Worm (Caenorhabditis elegans): Measurements from ENCODE around the gene gex-2.
A peak's percentile ranks its signal among the peaks of the same experiment; 100 is the strongest.

The gex-2 gene

ce11 chrIV:554005-554404 is 18.6 kb upstream of the gex-2 start:
- TF ChIP-seq tbx-37 (GFP tag; conservative IDR thresholded peaks at IDR 0.05) (no peak), hmg-4 (GFP tag; optimal IDR thresholded peaks at IDR 0.05) (no peak), aly-1 (tag; optimal IDR thresholded peaks at IDR 0.05) (no peak), F13C5.2 (tag; optimal IDR thresholded peaks at IDR 0.05) (no peak), flt-1 (GFP tag; IDR thresholded peaks at IDR 0.05) (no peak)

ce11 chrIV:558735-559284 is 13.8 kb upstream of the gex-2 start, which contains the start of gene efn-4:
TSS of gene efn-4 (plus strand) at chrIV:559234.
- TF ChIP-seq ceh-36 (tag; optimal IDR thresholded peaks at IDR 0.05) = no peak
- no peak for TF ChIP-seq sea-1 (GFP tag; conservative IDR thresholded peaks at IDR 0.05)
- TF ChIP-seq hmg-4 (GFP tag; optimal IDR thresholded peaks at IDR 0.05) = peak; percentile 19
- TF ChIP-seq F13C5.2 (tag; optimal IDR thresholded peaks at IDR 0.05) = peak; percentile 9
- no peak for TF ChIP-seq hnd-1 (tag; optimal IDR thresholded peaks at IDR 0.05)

DNA sequence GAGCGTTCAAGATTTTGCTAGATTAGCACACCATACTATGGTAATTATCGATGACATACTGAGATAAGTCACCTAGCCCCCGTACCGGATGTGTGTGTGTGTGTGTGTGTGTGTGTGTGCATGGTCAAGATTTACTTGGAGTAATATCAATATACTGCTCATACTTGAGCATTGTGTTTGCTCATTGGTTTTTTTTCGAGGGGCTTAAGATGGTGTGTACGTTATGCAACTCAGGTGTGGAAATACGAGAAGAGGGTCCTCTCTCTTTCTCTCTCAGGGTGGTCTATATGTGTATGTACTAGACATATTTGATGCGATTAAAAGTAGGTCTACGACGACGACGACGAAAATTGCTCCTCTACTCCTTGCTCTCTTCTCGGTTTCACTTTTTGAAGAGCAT is 12.3 kb upstream of the gex-2 start:
- TF ChIP-seq ceh-36 (tag; optimal IDR thresholded peaks at IDR 0.05) (peak; percentile 12), ets-7 (tag; optimal IDR thresholded peaks at IDR 0.05) (peak; percentile 23), tra-4 (tag; optimal IDR thresholded peaks at IDR 0.05) (no peak), hmg-4 (GFP tag; optimal IDR thresholded peaks at IDR 0.05) (no peak), hmbx-1 (tag; optimal IDR thresholded peaks at IDR 0.05) (no peak)

DNA sequence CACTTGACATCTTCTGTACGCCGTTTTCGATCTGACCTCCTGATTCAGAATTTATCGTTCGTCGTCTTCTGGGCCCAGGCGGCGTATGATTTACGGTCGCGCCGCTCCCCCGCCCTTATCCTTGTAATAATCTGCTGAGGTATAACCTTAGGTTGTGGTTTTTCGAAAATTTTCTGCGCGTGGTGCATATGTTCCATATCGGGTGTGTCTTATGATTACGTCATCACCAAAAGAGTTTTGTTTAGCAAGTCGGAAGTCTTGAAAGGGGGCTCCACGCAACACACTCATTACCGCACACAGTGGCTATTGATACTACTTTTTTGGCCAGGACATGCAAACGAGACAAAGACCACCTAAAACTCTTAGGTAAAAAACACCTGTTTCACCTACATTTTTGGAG is 11.8 kb upstream of the gex-2 start:
- TF ChIP-seq tbx-37 (GFP tag; conservative IDR thresholded peaks at IDR 0.05) = no peak
- TF ChIP-seq ceh-36 (tag; optimal IDR thresholded peaks at IDR 0.05) = no peak
- no peak for TF ChIP-seq hmbx-1 (tag; optimal IDR thresholded peaks at IDR 0.05)
- TF ChIP-seq ets-7 (tag; optimal IDR thresholded peaks at IDR 0.05) = no peak
- TF ChIP-seq tra-4 (tag; optimal IDR thresholded peaks at IDR 0.05) = no peak
- no peak for TF ChIP-seq ama-1 (optimal IDR thresholded peaks at IDR 0.05)
- no peak for TF ChIP-seq aly-1 (tag; optimal IDR thresholded peaks at IDR 0.05)
- TF ChIP-seq tbx-11 (GFP tag; IDR thresholded peaks at IDR 0.05) = no peak
- no peak for TF ChIP-seq sea-1 (GFP tag; conservative IDR thresholded peaks at IDR 0.05)
- TF ChIP-seq F13C5.2 (tag; optimal IDR thresholded peaks at IDR 0.05) = no peak
- no peak for TF ChIP-seq flt-1 (GFP tag; IDR thresholded peaks at IDR 0.05)
- no peak for TF ChIP-seq B0310.2 (tag; optimal IDR thresholded peaks at IDR 0.05)
- TF ChIP-seq hmg-4 (GFP tag; optimal IDR thresholded peaks at IDR 0.05) = no peak
- TF ChIP-seq pes-1 (GFP tag; IDR thresholded peaks at IDR 0.05) = no peak
- TF ChIP-seq ceh-13 (GFP tag; optimal IDR thresholded peaks at IDR 0.05) = no peak
- TF ChIP-seq hnd-1 (tag; optimal IDR thresholded peaks at IDR 0.05) = no peak
- no peak for TF ChIP-seq scrt-1 (GFP tag; IDR thresholded peaks at IDR 0.05)

DNA sequence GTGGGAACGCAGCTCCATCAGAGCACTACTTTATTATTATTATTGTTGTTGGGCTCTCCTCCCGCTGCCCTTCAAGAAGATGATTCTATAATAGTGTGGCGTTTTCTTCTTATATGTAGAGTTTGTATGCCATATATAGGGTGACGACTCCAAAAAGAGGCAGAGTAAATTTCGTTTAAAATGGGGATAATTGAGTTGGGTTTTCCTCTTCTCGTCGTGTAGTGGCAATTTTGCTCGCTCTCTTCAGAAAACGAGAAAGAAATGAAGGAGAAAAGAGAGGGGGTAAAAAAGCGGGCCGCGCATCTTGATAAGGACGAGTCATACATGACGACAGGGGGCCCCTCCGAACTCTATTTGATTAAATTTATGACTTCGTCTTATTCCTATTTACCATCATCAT is 9.2 kb upstream of the gex-2 start:
- TF ChIP-seq B0310.2 (tag; optimal IDR thresholded peaks at IDR 0.05) (no peak), hmg-4 (GFP tag; optimal IDR thresholded peaks at IDR 0.05) (no peak), ets-7 (tag; optimal IDR thresholded peaks at IDR 0.05) (no peak), scrt-1 (GFP tag; IDR thresholded peaks at IDR 0.05) (no peak), tra-4 (tag; optimal IDR thresholded peaks at IDR 0.05) (no peak), hnd-1 (tag; optimal IDR thresholded peaks at IDR 0.05) (no peak), tbx-11 (GFP tag; IDR thresholded peaks at IDR 0.05) (no peak), hmbx-1 (tag; optimal IDR thresholded peaks at IDR 0.05) (no peak), F13C5.2 (tag; optimal IDR thresholded peaks at IDR 0.05) (no peak), ama-1 (optimal IDR thresholded peaks at IDR 0.05) (no peak), flt-1 (GFP tag; IDR thresholded peaks at IDR 0.05) (no peak)

ce11 chrIV:564000-564399 is 8.6 kb upstream of the gex-2 start:
- TF ChIP-seq aly-1 (tag; optimal IDR thresholded peaks at IDR 0.05) = no peak
- TF ChIP-seq tbx-37 (GFP tag; conservative IDR thresholded peaks at IDR 0.05) = 0 out of 2 replicates have a peak, but pooled peaks have one; percentile 15
- TF ChIP-seq pes-1 (GFP tag; IDR thresholded peaks at IDR 0.05) = peak; percentile 13; the same call in 1 of the 2 replicates

DNA sequence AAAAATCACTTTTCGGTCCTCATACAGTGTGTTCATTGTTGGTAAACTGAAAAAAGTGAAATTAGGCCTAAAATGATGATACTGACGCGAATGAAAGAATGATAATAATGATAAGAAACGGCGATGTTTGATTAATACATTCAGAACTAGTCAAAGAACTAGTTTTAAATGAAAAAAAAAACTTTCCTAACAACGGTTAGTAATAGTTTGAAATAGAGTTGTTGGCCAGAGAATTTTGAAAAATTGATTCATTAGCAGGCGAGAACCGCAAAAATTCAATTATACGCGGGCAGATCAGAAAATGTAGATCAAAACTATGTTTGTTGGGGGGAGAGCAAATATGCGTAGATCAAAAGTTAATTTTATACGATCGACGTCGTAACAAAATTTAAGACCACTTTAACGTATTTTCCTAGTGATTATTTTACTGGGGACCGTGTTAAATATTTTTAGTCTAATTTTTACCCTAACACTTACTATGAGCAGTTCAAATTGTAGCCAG is 1.7 kb upstream of the gex-2 start, which contains the start of gene F56A11.5:
Gene F56A11.5 (minus strand): TSS at position 51 of the 502 bp plus-strand sequence.
- TF ChIP-seq scrt-1 (GFP tag; IDR thresholded peaks at IDR 0.05) (no peak), tbx-37 (GFP tag; conservative IDR thresholded peaks at IDR 0.05) (no peak)

DNA sequence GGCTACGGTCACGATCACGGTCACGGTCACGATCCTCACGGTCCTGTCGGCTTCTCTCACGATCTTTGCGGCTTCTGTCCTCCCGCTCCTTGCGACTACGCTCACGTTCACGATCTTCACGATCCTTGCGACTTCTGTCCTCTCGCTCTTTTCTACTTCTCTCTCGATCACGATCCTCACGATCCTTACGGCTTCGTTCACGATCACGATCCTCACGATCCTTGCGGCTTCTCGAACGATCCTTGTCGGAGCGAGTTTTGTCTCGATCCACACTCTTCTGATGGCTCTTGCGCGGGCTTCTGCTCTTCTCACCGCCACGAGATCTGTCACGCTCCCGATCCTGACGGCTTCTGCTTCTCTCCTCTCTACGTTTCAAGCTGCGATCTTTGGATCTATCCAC is 7.9 kb downstream of the gex-2 start:
- TF ChIP-seq hmbx-1 (tag; optimal IDR thresholded peaks at IDR 0.05) = no peak
- TF ChIP-seq tra-4 (tag; optimal IDR thresholded peaks at IDR 0.05) = no peak
- no peak for TF ChIP-seq aly-1 (tag; optimal IDR thresholded peaks at IDR 0.05)
- no peak for TF ChIP-seq ets-7 (tag; optimal IDR thresholded peaks at IDR 0.05)
- TF ChIP-seq ceh-13 (GFP tag; optimal IDR thresholded peaks at IDR 0.05) = no peak
- TF ChIP-seq flt-1 (GFP tag; IDR thresholded peaks at IDR 0.05) = no peak
- TF ChIP-seq sea-1 (GFP tag; conservative IDR thresholded peaks at IDR 0.05) = no peak
- no peak for TF ChIP-seq pes-1 (GFP tag; IDR thresholded peaks at IDR 0.05)
- no peak for TF ChIP-seq hnd-1 (tag; optimal IDR thresholded peaks at IDR 0.05)
- TF ChIP-seq tbx-37 (GFP tag; conservative IDR thresholded peaks at IDR 0.05) = no peak
- no peak for TF ChIP-seq scrt-1 (GFP tag; IDR thresholded peaks at IDR 0.05)
- TF ChIP-seq tbx-11 (GFP tag; IDR thresholded peaks at IDR 0.05) = no peak
- TF ChIP-seq hmg-4 (GFP tag; optimal IDR thresholded peaks at IDR 0.05) = no peak
- no peak for TF ChIP-seq F13C5.2 (tag; optimal IDR thresholded peaks at IDR 0.05)
- TF ChIP-seq ceh-36 (tag; optimal IDR thresholded peaks at IDR 0.05) = no peak

DNA sequence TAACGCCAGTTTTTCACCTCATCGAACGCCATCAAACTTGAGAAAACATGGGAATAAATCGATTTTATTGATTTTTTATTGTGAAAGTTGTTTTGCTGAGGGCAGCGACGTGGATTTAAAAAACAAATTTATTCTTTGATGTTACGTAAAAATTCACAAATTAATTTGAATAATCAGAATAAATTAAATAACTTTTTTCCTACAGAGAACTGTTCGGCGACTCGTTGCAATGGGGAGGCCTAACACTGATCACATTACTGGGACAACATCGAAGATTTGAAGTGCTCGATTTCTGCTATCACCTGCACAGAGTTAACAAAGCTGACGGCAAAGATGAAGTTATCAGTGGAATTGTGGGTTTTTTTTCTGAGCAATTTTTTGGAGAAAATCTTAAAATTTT is 9.6 kb downstream of the gex-2 start, which contains the start of gene F56A11.6:
Gene F56A11.6 (minus strand): TSS at position 101 of the 400 bp plus-strand sequence.
- TF ChIP-seq hmg-4 (GFP tag; optimal IDR thresholded peaks at IDR 0.05) = no peak
- no peak for TF ChIP-seq sea-1 (GFP tag; conservative IDR thresholded peaks at IDR 0.05)
- TF ChIP-seq flt-1 (GFP tag; IDR thresholded peaks at IDR 0.05) = no peak
- TF ChIP-seq aly-1 (tag; optimal IDR thresholded peaks at IDR 0.05) = no peak

Measured in whole organism, early embryonic.